Fruit fly (Drosophila melanogaster): ENCODE measurements around the gene CG42263.

Gene CG42263

dm6 chr3L:19955699-19956098 lies at the start of gene CG42263:
Gene CG42263 (minus strand): TSS chr3L:19955799.
- no peak for TF ChIP-seq CG17801 (GFP tag; optimal IDR thresholded peaks at IDR 0.05; ENCODE audit: partially characterized antibody)

- no peak for TF ChIP-seq CG17801 (GFP tag; optimal IDR thresholded peaks at IDR 0.05; ENCODE audit: partially characterized antibody)
Measured at dm6 chr3L:20005033-20005782, 49.6 kb upstream of the CG42263 start, which contains the start of gene kug. Gene kug (plus strand): TSS chr3L:20005301.

dm6 chr3L:20004442-20004869 lies 48.9 kb upstream of the CG42263 start:
- TF ChIP-seq CG17801 (GFP tag; optimal IDR thresholded peaks at IDR 0.05; ENCODE audit: partially characterized antibody) = no peak

dm6 chr3L:20003235-20003493 lies 47.6 kb upstream of the CG42263 start:
- TF ChIP-seq CG17801 (GFP tag; optimal IDR thresholded peaks at IDR 0.05; ENCODE audit: partially characterized antibody) = no peak

dm6 chr3L:20002482-20003234 lies 47.1 kb upstream of the CG42263 start, which contains the start of gene CG7668:
Gene CG7668 (plus strand): TSS chr3L:20002736.
- peak; percentile 82 for TF ChIP-seq CG17801 (GFP tag; optimal IDR thresholded peaks at IDR 0.05; ENCODE audit: partially characterized antibody)

- TF ChIP-seq CG17801 (GFP tag; optimal IDR thresholded peaks at IDR 0.05; ENCODE audit: partially characterized antibody) = no peak
Measured at dm6 chr3L:20000878-20001640, 45.5 kb upstream of the CG42263 start.

- TF ChIP-seq CG17801 (GFP tag; optimal IDR thresholded peaks at IDR 0.05; ENCODE audit: partially characterized antibody) = no peak
Measured at dm6 chr3L:20000081-20000736, 44.6 kb upstream of the CG42263 start, which contains the start of the genes Tom20 and Gabat. Gene Tom20 (plus strand): TSS chr3L:20000644. Gene Gabat (minus strand): TSS chr3L:20000686.

- no peak for TF ChIP-seq CG17801 (GFP tag; optimal IDR thresholded peaks at IDR 0.05; ENCODE audit: partially characterized antibody)
Measured at dm6 chr3L:19994015-19994414, 38.4 kb upstream of the CG42263 start.

- TF ChIP-seq CG17801 (GFP tag; optimal IDR thresholded peaks at IDR 0.05; ENCODE audit: partially characterized antibody) = no peak
Measured at dm6 chr3L:19991714-19992231, 36.2 kb upstream of the CG42263 start, which contains the start of the genes CG7646 and Nca. Gene CG7646 (plus strand): TSS chr3L:19991887. Gene Nca (plus strand): TSS chr3L:19991887.

- no peak for TF ChIP-seq CG17801 (GFP tag; optimal IDR thresholded peaks at IDR 0.05; ENCODE audit: partially characterized antibody)
Measured at dm6 chr3L:19991120-19991519, 35.5 kb upstream of the CG42263 start, which contains the start of gene fln. Gene fln (minus strand): TSS chr3L:19991220.

dm6 chr3L:19988891-19989290 lies 33.3 kb upstream of the CG42263 start, which contains the start of gene Csas:
Gene Csas (minus strand): TSS chr3L:19988991.
- no peak for TF ChIP-seq CG17801 (GFP tag; optimal IDR thresholded peaks at IDR 0.05; ENCODE audit: partially characterized antibody)

- TF ChIP-seq CG17801 (GFP tag; optimal IDR thresholded peaks at IDR 0.05; ENCODE audit: partially characterized antibody) = no peak
Measured at dm6 chr3L:19985768-19986167, 30.2 kb upstream of the CG42263 start, which contains the start of the genes hale and schuy. Gene hale (minus strand): TSS chr3L:19985868. Gene schuy (plus strand): TSS chr3L:19986093.

- TF ChIP-seq CG17801 (GFP tag; optimal IDR thresholded peaks at IDR 0.05; ENCODE audit: partially characterized antibody) = no peak
Measured at dm6 chr3L:19981385-19981784, 25.8 kb upstream of the CG42263 start, which contains the start of gene CG17732. Gene CG17732 (plus strand): TSS chr3L:19981685.

- TF ChIP-seq CG17801 (GFP tag; optimal IDR thresholded peaks at IDR 0.05; ENCODE audit: partially characterized antibody) = peak; percentile 2
Measured at dm6 chr3L:19979592-19979991, 24.0 kb upstream of the CG42263 start, which contains the start of gene CG14182. Gene CG14182 (minus strand): TSS chr3L:19979812.

All from ovary, adult (tissue).